Fruit fly (Drosophila melanogaster) Kc167 (cell line): Measurements from ENCODE around the gene CG14506.
"Not testable (repeated sequence)": the region's sequence is repeated elsewhere in the genome, so short reads cannot be mapped to it uniquely, and the experiment has no call there.

ENCODE experiments used
- Myc ChIP-seq: fragments of >200 bp; optimal IDR thresholded peaks from 2 replicates; lab custom pipeline; 2017; ENCODE audit warnings: missing external identifiers
- Sin3A ChIP-seq: fragments of >200 bp; optimal IDR thresholded peaks from 2 replicates; lab custom pipeline; 2018; ENCODE audit warnings: missing external identifiers
- h ChIP-seq: fragments of >200 bp; optimal IDR thresholded peaks from 3 replicates; lab custom pipeline; 2018; ENCODE audit warnings: missing external identifiers
- insv ChIP-seq: fragments of >200 bp; optimal IDR thresholded peaks from 3 replicates; lab custom pipeline; 2018; ENCODE audit warnings: missing external identifiers
- psq ChIP-seq: fragments of >200 bp; optimal IDR thresholded peaks from 2 replicates; lab custom pipeline; 2017; ENCODE audit warnings: missing external identifiers
- ttk ChIP-seq: sonication (Bioruptor generic); optimal IDR thresholded peaks from 2 replicates; lab custom pipeline; 2017; ENCODE audit warnings: missing external identifiers

CG14506 gene

DNA sequence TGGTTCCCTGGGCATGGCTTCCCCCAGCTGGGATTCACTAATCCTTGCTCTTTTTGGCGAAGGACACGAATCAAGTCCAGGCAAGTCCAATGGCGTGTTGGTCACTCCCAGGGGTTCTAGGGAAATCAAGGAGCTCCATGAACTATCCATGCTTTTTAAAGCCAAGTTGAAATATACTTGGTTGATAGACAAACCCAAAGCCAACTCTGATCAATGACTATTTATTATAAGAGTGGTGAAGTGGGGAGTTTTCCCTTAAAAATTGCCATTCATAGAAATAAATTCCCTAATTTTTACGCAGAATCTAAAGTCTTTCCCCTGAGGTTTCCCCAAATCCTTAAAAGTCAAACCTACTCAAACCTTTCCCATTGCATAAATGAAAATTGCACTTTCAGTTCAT, at the start of gene CG14506:
TSS of gene CG14506 (minus strand) at position 101 of the 400 bp plus-strand sequence.
- TF ChIP-seq h (lab: Kevin White, UChicago) (no peak), Sin3A (no peak), ttk (lab: Kevin White, UChicago) (no peak), Myc (lab: Kevin White, UChicago) (no peak), insv (lab: Kevin White, UChicago) (no peak), psq (lab: Kevin White, UChicago) (no peak)

DNA sequence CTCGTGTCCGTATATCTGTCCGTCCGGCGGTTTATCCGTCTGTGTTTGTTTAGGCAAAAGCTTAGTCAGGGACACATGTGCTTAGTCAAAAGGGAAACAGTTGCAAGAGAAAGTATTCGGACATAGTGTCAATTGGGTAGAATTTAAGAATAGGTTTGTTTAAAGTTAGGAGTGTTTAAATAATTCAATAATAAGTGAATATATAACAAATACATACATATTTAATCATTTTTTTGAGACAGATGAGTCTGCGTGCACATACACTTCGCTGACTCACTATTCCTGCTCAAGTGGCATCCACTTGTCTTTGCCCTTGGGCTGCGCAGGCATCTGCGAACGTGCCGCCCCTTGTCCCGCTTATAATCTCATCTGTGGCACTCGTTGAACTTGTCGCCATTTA, 31.6 kb upstream of the CG14506 start:
- TF ChIP-seq ttk (lab: Kevin White, UChicago), result no peak
- no peak for TF ChIP-seq psq (lab: Kevin White, UChicago)
- TF ChIP-seq h (lab: Kevin White, UChicago), result no peak
- TF ChIP-seq Myc (lab: Kevin White, UChicago), result no peak
- TF ChIP-seq insv (lab: Kevin White, UChicago), result no peak
- no peak for TF ChIP-seq Sin3A

dm6 chr3R:29322637-29323036, 25.7 kb upstream of the CG14506 start:
- no peak for TF ChIP-seq Myc (lab: Kevin White, UChicago)
- TF ChIP-seq ttk (lab: Kevin White, UChicago), result no peak
- TF ChIP-seq insv (lab: Kevin White, UChicago), result no peak

DNA sequence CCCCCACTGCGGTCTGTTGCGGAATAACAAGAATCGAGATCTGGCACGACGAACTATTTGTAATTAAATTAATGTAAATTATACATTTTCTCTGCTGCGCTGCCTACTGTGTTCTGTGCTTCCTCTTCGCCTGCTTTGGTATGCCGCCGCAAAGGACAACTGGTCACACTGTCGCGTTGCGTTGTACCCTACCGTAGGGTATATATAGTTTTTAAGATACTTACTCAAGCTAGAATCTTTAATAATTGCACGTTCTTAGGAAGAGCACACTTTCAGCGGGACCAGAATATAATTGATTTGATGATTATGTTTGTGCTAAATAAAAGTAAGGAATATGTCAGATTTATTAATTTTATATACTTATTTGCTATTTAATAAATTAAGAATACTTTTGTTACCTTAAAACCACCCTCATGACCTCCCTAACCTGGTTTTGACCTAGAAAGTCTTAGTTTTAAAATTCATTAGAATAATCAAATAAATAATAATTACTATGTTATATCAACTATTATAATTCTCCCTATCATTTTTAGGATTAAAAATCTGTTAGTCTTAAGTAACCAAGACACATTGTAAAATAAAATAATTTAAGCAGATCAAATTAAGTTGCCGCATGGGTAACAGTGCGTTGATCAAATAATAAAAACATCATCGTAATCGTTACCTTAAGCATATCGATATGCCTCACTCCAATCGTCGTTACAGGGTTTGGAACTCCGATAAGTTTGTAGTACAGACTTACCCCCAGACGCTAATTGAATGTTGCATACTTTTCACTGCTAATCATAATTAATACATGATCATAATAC, 22.7 kb upstream of the CG14506 start, which contains the start of gene Cnx99A:
TSS of gene Cnx99A (minus strand) at position 164 of the 809 bp plus-strand sequence.
- not testable (repeated sequence) for TF ChIP-seq psq, h, insv (lab: Kevin White, UChicago)

DNA sequence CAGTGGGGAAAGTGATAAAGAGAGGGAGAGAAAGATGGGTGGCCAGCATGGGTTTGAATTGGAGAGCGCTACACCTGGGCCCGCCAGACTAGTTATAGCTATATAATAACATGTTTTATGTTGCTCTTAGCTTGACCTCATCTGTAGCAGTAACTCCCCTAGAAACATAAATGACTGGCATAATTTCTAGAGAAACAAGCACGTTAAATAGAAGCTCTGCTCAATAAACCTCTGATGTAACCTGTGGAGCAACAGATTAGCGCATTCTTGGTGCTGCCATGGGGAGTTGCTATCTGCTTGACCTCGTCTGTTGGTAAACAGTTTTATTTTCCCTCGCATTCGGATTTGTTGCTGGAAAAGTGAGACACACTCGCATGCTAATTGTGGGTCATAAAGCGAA, 21.7 kb upstream of the CG14506 start:
- no peak for TF ChIP-seq insv (lab: Kevin White, UChicago)
- no peak for TF ChIP-seq Myc (lab: Kevin White, UChicago)
- no peak for TF ChIP-seq psq (lab: Kevin White, UChicago)
- TF ChIP-seq h (lab: Kevin White, UChicago), result no peak
- TF ChIP-seq ttk (lab: Kevin White, UChicago), result no peak
- no peak for TF ChIP-seq Sin3A

DNA sequence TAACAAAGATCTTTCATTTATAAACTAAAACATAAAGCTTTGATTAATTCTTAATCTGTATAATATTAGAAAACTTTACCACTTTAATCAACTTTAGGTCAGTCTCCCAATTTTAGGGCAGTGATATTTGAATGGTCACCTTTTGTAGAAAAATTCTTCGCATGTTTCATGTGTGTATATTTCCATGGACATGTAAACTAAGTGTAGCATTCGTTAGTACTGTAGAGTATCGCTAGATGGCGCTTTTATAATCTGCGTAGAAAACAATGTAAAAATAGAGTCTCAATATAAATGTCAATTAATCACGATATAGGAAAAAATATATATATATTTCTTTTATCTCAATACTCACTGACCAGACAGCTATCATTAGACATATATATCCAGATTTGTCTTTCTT, 16.1 kb upstream of the CG14506 start:
- no peak for TF ChIP-seq Sin3A
- TF ChIP-seq insv (lab: Kevin White, UChicago), result no peak
- no peak for TF ChIP-seq h (lab: Kevin White, UChicago)
- no peak for TF ChIP-seq ttk (lab: Kevin White, UChicago)
- no peak for TF ChIP-seq psq (lab: Kevin White, UChicago)
- TF ChIP-seq Myc (lab: Kevin White, UChicago), result no peak

- no peak for TF ChIP-seq ttk (lab: Kevin White, UChicago)
- TF ChIP-seq Sin3A, result no peak
- no peak for TF ChIP-seq insv (lab: Kevin White, UChicago)
- no peak for TF ChIP-seq h (lab: Kevin White, UChicago)
- TF ChIP-seq psq (lab: Kevin White, UChicago), result no peak
- TF ChIP-seq Myc (lab: Kevin White, UChicago), result no peak
These were observed 14.2 kb upstream of the CG14506 start for dm6 chr3R:29311177-29311576.

DNA sequence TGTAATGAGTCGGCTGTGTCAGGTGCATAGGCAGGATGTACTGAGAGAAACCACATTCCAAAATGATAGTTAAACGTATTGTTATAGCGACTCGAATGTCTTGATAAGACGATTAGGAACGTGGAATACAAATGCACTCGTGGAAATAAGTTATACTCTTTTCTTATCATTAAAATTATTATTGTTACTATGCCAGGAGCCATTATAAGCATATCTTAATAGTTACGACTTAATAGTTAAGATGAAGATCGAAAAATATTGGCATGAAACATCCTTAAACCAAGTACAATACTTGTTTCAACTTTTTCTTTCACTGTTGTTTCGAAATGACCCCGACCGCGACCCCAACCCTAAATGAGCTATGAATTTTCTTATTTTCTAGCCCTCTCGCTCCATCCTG, 12.9 kb upstream of the CG14506 start:
- TF ChIP-seq insv (lab: Kevin White, UChicago) (no peak), ttk (lab: Kevin White, UChicago) (no peak), Sin3A (no peak), psq (lab: Kevin White, UChicago) (no peak), Myc (lab: Kevin White, UChicago) (no peak), h (lab: Kevin White, UChicago) (no peak)

- no peak for TF ChIP-seq Sin3A
- no peak for TF ChIP-seq ttk (lab: Kevin White, UChicago)
- no peak for TF ChIP-seq insv (lab: Kevin White, UChicago)
- no peak for TF ChIP-seq h (lab: Kevin White, UChicago)
- no peak for TF ChIP-seq Myc (lab: Kevin White, UChicago)
- no peak for TF ChIP-seq psq (lab: Kevin White, UChicago)
These were observed 11.9 kb upstream of the CG14506 start for dm6 chr3R:29308802-29309405.

dm6 chr3R:29307639-29308038, 10.7 kb upstream of the CG14506 start:
- TF ChIP-seq ttk (lab: Kevin White, UChicago), result no peak
- no peak for TF ChIP-seq Myc (lab: Kevin White, UChicago)
- no peak for TF ChIP-seq Sin3A
- TF ChIP-seq psq (lab: Kevin White, UChicago), result no peak
- no peak for TF ChIP-seq h (lab: Kevin White, UChicago)
- no peak for TF ChIP-seq insv (lab: Kevin White, UChicago)

dm6 chr3R:29306961-29307469, 10.0 kb upstream of the CG14506 start:
- TF ChIP-seq h (lab: Kevin White, UChicago), result no peak
- no peak for TF ChIP-seq Sin3A
- TF ChIP-seq psq (lab: Kevin White, UChicago), result no peak
- no peak for TF ChIP-seq Myc (lab: Kevin White, UChicago)
- TF ChIP-seq insv (lab: Kevin White, UChicago), result no peak
- TF ChIP-seq ttk (lab: Kevin White, UChicago), result no peak
